Fruit fly (Drosophila melanogaster) whole organism, embryonic: ENCODE results near the gene axo.

ENCODE experiments used
- Atf-2 ChIP-seq: fragments of 200-800 bp; sonication (Bioruptor generic); optimal IDR thresholded peaks from 2 replicates; lab custom pipeline; 2016; ENCODE audit warnings: missing biosample characterization, missing genetic modification characterization
- CG11093 ChIP-seq: fragments of 200-800 bp; sonication (Bioruptor generic); IDR thresholded peaks from 3 replicates; pipeline ENCODE4 v1.3.6; 2022; ENCODE audit warnings: missing biosample characterization, missing genetic modification characterization
- CG11456 ChIP-seq: fragments of 200-800 bp; sonication (Bioruptor generic); IDR thresholded peaks from 3 replicates; pipeline ENCODE4 v1.3.6; 2022; ENCODE audit warnings: missing biosample characterization, missing genetic modification characterization
- CG14014 ChIP-seq: fragments of 200-800 bp; sonication (Bioruptor generic); IDR thresholded peaks from 2 replicates; pipeline ENCODE4 v1.3.6; 2022; ENCODE audit warnings: missing biosample characterization, missing genetic modification characterization
- CG15269 ChIP-seq: fragments of 200-800 bp; sonication (Bioruptor generic); optimal IDR thresholded peaks from 2 replicates; lab custom pipeline; 2018; ENCODE audit warnings: missing biosample characterization, mild to moderate bottlenecking, missing genetic modification characterization, moderate library complexity
- CG2678 ChIP-seq: fragments of 200-800 bp; sonication (Bioruptor generic); optimal IDR thresholded peaks from 3 replicates; lab custom pipeline; 2019; ENCODE audit warnings: missing biosample characterization, mild to moderate bottlenecking, missing genetic modification characterization, moderate library complexity
- CG2875 ChIP-seq: fragments of 200-800 bp; sonication (Bioruptor generic); optimal IDR thresholded peaks from 2 replicates; lab custom pipeline; 2017; ENCODE audit warnings: missing biosample characterization, mild to moderate bottlenecking, missing genetic modification characterization, missing genetic modification reagents
- CG6683 ChIP-seq: fragments of 200-800 bp; sonication (Bioruptor generic); optimal IDR thresholded peaks from 2 replicates; lab custom pipeline; 2017; ENCODE audit warnings: missing biosample characterization, mild to moderate bottlenecking, missing genetic modification characterization, missing genetic modification reagents
- CG8290 ChIP-seq, 3 experiments: fragments of 200-800 bp; sonication (Bioruptor generic); optimal IDR thresholded peaks; 2 replicates each; lab custom pipeline; 2016 to 2019; ENCODE audit warnings: missing biosample characterization in 3 of 3, missing genetic modification characterization in 3 of 3, mild to moderate bottlenecking in 2 of 3, moderate library complexity in 1 of 3
- Eip74EF ChIP-seq, 2 experiments: fragments of 200-800 bp in 1 of 2; fragments of >200 bp in 1 of 2; sonication (Bioruptor generic) in 1 of 2; optimal IDR thresholded peaks; 2 replicates each; lab custom pipeline; 2017 to 2019; ENCODE audit warnings: missing biosample characterization in 2 of 2, missing genetic modification characterization in 2 of 2, mild to moderate bottlenecking in 1 of 2, moderate library complexity in 1 of 2
- Elba2 ChIP-seq: fragments of 200-800 bp; sonication (Bioruptor generic); optimal IDR thresholded peaks from 3 replicates; lab custom pipeline; 2016; ENCODE audit warnings: missing biosample characterization, missing genetic modification characterization
- Fer2 ChIP-seq: fragments of 200-800 bp; sonication (Bioruptor generic); optimal IDR thresholded peaks from 2 replicates; lab custom pipeline; 2018; ENCODE audit warnings: missing biosample characterization, mild to moderate bottlenecking, missing genetic modification characterization, moderate library complexity
- GATAe ChIP-seq: fragments of 200-800 bp; sonication (Bioruptor generic); conservative IDR thresholded peaks from 2 replicates; pipeline ENCODE4 v1.3.6; 2022; ENCODE audit warnings: missing biosample characterization, missing genetic modification characterization
- HmgZ ChIP-seq: fragments of 200-800 bp; sonication (Bioruptor generic); optimal IDR thresholded peaks from 2 replicates; lab custom pipeline; 2018; ENCODE audit warnings: missing biosample characterization, mild to moderate bottlenecking, missing genetic modification characterization
- Hr39 ChIP-seq: fragments of >200 bp; optimal IDR thresholded peaks from 2 replicates; lab custom pipeline; 2017
- Hr78 ChIP-seq, 2 experiments: fragments of 200-800 bp in 1 of 2; fragments of >200 bp in 1 of 2; sonication (Bioruptor generic) in 1 of 2; optimal IDR thresholded peaks; 2 replicates each; lab custom pipeline; 2017 to 2019; ENCODE audit warnings: missing biosample characterization in 2 of 2, missing genetic modification characterization in 2 of 2, mild to moderate bottlenecking in 1 of 2, moderate library complexity in 1 of 2
- Lim3 ChIP-seq: fragments of 200-800 bp; sonication (Bioruptor generic); IDR thresholded peaks from 2 replicates; pipeline ENCODE4 v1.3.6; 2022; ENCODE audit warnings: missing biosample characterization, missing genetic modification characterization
- MESR4 ChIP-seq: fragments of 200-800 bp; sonication (Bioruptor generic); optimal IDR thresholded peaks from 2 replicates; lab custom pipeline; 2018; ENCODE audit warnings: missing biosample characterization, mild to moderate bottlenecking, missing genetic modification characterization, moderate library complexity
- MTF-1 ChIP-seq: fragments of 200-800 bp; sonication (Bioruptor generic); optimal IDR thresholded peaks from 2 replicates; lab custom pipeline; 2018; ENCODE audit warnings: missing biosample characterization, mild to moderate bottlenecking, missing genetic modification characterization, borderline replicate concordance
- PHDP ChIP-seq: fragments of 200-800 bp; sonication (Bioruptor generic); optimal IDR thresholded peaks from 3 replicates; lab custom pipeline; 2018; ENCODE audit warnings: missing biosample characterization, mild to moderate bottlenecking, missing genetic modification characterization, moderate library complexity
- Sin3A ChIP-seq: fragments of >200 bp; optimal IDR thresholded peaks from 2 replicates; lab custom pipeline; 2018
- ara ChIP-seq: fragments of 200-800 bp; sonication (Bioruptor generic); IDR thresholded peaks from 2 replicates; pipeline ENCODE4 v1.3.6; 2022; ENCODE audit warnings: missing biosample characterization, missing genetic modification characterization
- bab2 ChIP-seq: fragments of 200-800 bp; sonication (Bioruptor generic); optimal IDR thresholded peaks from 2 replicates; lab custom pipeline; 2016; ENCODE audit warnings: missing biosample characterization, missing genetic modification characterization
- chinmo ChIP-seq: fragments of 200-800 bp; sonication (Bioruptor generic); IDR thresholded peaks from 4 replicates; pipeline ENCODE4 v1.3.6; 2022; ENCODE audit warnings: missing biosample characterization, missing genetic modification characterization; ENCODE audit not compliant: partially characterized antibody
- chm ChIP-seq: fragments of 200-800 bp; sonication (Bioruptor generic); IDR thresholded peaks from 2 replicates; pipeline ENCODE4 v1.3.6; 2022; ENCODE audit warnings: missing biosample characterization, missing genetic modification characterization
- cwo ChIP-seq: fragments of 200-800 bp; sonication (Bioruptor generic); optimal IDR thresholded peaks from 3 replicates; lab custom pipeline; 2017; ENCODE audit warnings: missing biosample characterization, missing genetic modification characterization, mild to moderate bottlenecking, moderate library complexity, missing genetic modification reagents
- disco-r ChIP-seq: fragments of 200-800 bp; sonication (Bioruptor generic); optimal IDR thresholded peaks from 2 replicates; lab custom pipeline; 2016; ENCODE audit warnings: missing biosample characterization, missing genetic modification characterization
- exex ChIP-seq: fragments of 200-800 bp; sonication (Bioruptor generic); optimal IDR thresholded peaks from 4 replicates; lab custom pipeline; 2018; ENCODE audit warnings: missing biosample characterization, mild to moderate bottlenecking, missing genetic modification characterization, moderate library complexity
- fd3F ChIP-seq: fragments of 200-800 bp; sonication (Bioruptor generic); optimal IDR thresholded peaks from 2 replicates; lab custom pipeline; 2018; ENCODE audit warnings: missing biosample characterization, mild to moderate bottlenecking, missing genetic modification characterization, moderate library complexity
- gro ChIP-seq: fragments of 200-800 bp; sonication (Bioruptor generic); optimal IDR thresholded peaks from 2 replicates; lab custom pipeline; 2016; ENCODE audit warnings: missing biosample characterization, missing genetic modification characterization
- lab ChIP-seq: fragments of 200-800 bp; sonication (Bioruptor generic); optimal IDR thresholded peaks from 3 replicates; lab custom pipeline; 2017; ENCODE audit warnings: missing biosample characterization, missing genetic modification characterization, mild to moderate bottlenecking, moderate library complexity, missing genetic modification reagents
- repo ChIP-seq: fragments of 200-800 bp; sonication (Bioruptor generic); optimal IDR thresholded peaks from 2 replicates; lab custom pipeline; 2016; ENCODE audit warnings: missing biosample characterization, missing genetic modification characterization
- sens ChIP-seq: fragments of 200-800 bp; sonication (Bioruptor generic); peaks from one replicate; lab custom pipeline; 2016; ENCODE audit warnings: missing biosample characterization, missing genetic modification characterization
- sug ChIP-seq: fragments of 200-800 bp; optimal IDR thresholded peaks from 2 replicates; lab custom pipeline; 2019; ENCODE audit warnings: missing biosample characterization, mild to moderate bottlenecking, missing genetic modification characterization, moderate library complexity
- zfh1 ChIP-seq: fragments of 200-800 bp; sonication (Bioruptor generic); IDR thresholded peaks from 3 replicates; pipeline ENCODE4 v1.3.6; 2022; ENCODE audit warnings: missing biosample characterization, missing genetic modification characterization

axo gene

DNA sequence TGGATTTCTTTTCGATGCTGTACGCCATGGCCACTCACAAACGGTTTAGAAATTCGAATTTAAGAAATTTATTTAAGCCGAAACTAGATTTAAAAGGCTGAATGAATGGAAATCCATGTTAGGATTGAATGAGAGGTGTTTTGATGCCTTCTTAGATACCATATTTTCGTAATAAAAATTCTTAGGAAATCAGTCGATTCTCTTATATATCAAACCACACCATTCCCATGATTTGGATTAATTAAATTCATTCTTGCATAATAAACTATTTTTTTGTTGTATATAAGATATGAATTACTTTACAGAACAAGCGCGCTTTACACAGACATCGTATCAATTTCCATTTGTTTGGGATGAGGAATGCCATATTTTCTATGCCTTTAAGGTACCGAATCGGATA is 1.6 kb upstream of the axo start, which contains the start of gene CG7514:
Gene CG7514, minus strand, starts transcription at position 101 of the 400 bp plus-strand sequence.
- TF ChIP-seq ara (no peak), sens (peak; percentile 50)
- TF ChIP-seq, all 482 proteins: peak for 1

DNA sequence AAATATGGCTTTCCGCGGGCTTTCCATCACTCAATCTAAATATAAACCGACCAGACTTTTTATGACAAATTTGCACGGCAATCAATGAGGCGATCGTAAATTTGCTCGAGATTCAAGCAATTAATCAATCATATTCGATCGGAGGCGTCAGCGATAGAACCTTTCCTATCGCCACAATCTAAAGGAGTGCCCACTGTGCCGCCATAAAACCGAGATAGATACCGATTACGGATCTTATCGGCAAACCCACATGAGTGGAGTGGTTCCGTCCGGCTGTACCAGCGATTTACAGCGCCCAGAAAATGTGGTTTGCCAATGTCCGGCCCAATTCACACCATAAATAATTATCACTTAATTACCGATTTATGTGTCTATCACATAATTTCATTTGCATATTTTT is 508 bp downstream of the axo start:
- TF ChIP-seq Sin3A (lab: Kevin White, UChicago) (no peak), CG14014 (GFP tag; lab: Robert Waterston, UW) (0 out of 2 replicates have a peak, but pooled peaks have one; percentile 31), MTF-1 (no peak), exex (tag; lab: Kevin White, UChicago) (peak; percentile 67), sug (tag; lab: Kevin White, UChicago) (peak; percentile 72), GATAe (GFP tag; lab: Robert Waterston, UW) (peak; percentile 49; the same call in 1 of the 2 replicates), gro (GFP tag; lab: Kevin White, UChicago) (peak; percentile 12), lab (GFP tag; lab: Kevin White, UChicago) (peak; percentile 18), CG2875 (GFP tag; lab: Kevin White, UChicago) (no peak), chinmo (GFP tag; lab: Robert Waterston, UW) (0 out of 4 replicates have a peak, but pooled peaks have one; percentile 14), Fer2 (tag; lab: Kevin White, UChicago) (no peak), MESR4 (GFP tag; lab: Kevin White, UChicago) (no peak), Elba2 (no peak), CG8290 (GFP tag; optimal IDR thresholded peaks at IDR 0.05; lab: Kevin White, UChicago) (no peak), CG8290 (tag; optimal IDR thresholded peaks at IDR 0.05; lab: Kevin White, UChicago) (peak in 1 of 2 experiments; percentile 14)

DNA sequence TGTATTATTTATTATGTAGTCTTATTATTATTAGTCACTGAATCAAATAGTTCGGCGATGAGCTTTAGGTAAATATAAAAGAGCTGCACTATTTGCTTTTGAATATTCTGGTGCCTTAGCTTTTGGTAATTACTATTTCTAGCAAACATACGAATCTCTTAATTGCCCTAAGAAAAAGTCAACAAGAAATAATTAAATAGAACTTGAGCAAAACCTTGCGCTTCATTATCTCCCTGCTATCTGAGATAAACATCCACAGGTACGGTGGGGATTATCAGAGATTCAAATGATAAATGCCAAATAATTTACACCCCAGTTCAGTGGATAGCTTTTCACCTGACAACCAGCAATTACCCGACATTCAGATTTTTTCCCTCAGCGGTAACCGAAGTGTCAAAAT is 1.1 kb downstream of the axo start:
- TF ChIP-seq HmgZ (tag; lab: Kevin White, UChicago) = no peak
- no peak for TF ChIP-seq disco-r
- no peak for TF ChIP-seq Lim3 (GFP tag; lab: Robert Waterston, UW)
- no peak for TF ChIP-seq CG11093
- TF ChIP-seq Atf-2 = no peak
- TF ChIP-seq chm (GFP tag; lab: Robert Waterston, UW) = no peak
- peak; percentile 17 for TF ChIP-seq CG15269 (tag; lab: Kevin White, UChicago)
- TF ChIP-seq Eip74EF (GFP tag; optimal IDR thresholded peaks at IDR 0.05; lab: Kevin White, UChicago) = no peak
- peak; percentile 8 for TF ChIP-seq CG2678 (tag; lab: Kevin White, UChicago)
- TF ChIP-seq sens = peak; percentile 52
- peak; percentile 16 for TF ChIP-seq PHDP
- no peak for TF ChIP-seq bab2
- no peak for TF ChIP-seq zfh1 (GFP tag; lab: Robert Waterston, UW)
- TF ChIP-seq, all 482 proteins: peak for 4

DNA sequence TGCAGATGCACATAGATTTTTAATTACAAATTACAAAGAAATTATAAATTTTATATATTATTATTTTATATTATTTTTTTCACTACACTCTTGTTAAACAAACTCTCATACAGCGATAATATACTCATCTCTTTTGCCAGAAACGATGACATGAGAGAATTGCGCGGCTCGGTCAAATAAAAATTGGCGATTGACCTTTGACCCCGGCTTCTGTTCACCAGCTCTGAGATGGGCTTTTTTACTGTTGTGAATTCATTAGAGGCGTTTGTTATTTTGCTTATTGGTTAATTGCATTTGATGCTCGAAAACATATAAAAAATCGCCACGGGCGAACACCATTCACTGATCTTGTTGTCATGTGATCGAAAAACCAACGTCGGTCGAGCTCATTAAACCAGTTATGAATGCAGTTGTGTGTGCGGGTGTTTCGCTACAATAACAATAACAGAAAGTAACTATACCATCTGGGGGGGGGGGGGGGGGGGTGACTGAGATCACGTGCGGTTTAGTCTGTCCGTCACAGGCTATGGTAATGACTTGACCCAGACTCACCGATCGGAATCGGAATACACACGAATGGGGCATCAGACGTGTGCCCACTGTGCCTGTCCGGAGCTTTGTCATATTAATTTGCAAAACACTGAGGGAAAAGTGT is 2.4 kb downstream of the axo start:
- TF ChIP-seq cwo (GFP tag; lab: Kevin White, UChicago) (peak; percentile 64), CG11456 (GFP tag; lab: Robert Waterston, UW) (0 out of 3 replicates have a peak, but pooled peaks have one; percentile 37), Hr39 (lab: Kevin White, UChicago) (peak; percentile 73), Hr78 (GFP tag; optimal IDR thresholded peaks at IDR 0.05; lab: Kevin White, UChicago) (peak in 1 of 2 experiments; percentile 71), repo (GFP tag; lab: Kevin White, UChicago) (no peak), fd3F (no peak), exex (tag; lab: Kevin White, UChicago) (no peak), CG6683 (GFP tag; lab: Kevin White, UChicago) (no peak)
- TF ChIP-seq, all 482 proteins: peak for 4
